Worm (Caenorhabditis elegans) whole organism, early embryonic: ENCODE data around the gene C27B7.6.

Source experiments
- B0310.2 ChIP-seq: sonication (generic microtip); optimal IDR thresholded peaks from 2 replicates; lab custom pipeline; 2016; ENCODE audit warnings: mild to moderate bottlenecking, missing genetic modification characterization, missing compliant biosample characterization
- F13C5.2 ChIP-seq: sonication (generic microtip); optimal IDR thresholded peaks from 2 replicates; lab custom pipeline; 2017; ENCODE audit warnings: mild to moderate bottlenecking, missing genetic modification characterization, inconsistent platforms, missing compliant biosample characterization
- aly-1 ChIP-seq: sonication (generic microtip); optimal IDR thresholded peaks from 2 replicates; lab custom pipeline; 2016; ENCODE audit warnings: missing genetic modification characterization, missing compliant biosample characterization
- ama-1 ChIP-seq: fragments of 150-350 bp; optimal IDR thresholded peaks from 2 replicates; lab custom pipeline; 2014
- ceh-13 ChIP-seq: fragments of 200-800 bp; sonication (Bioruptor generic); optimal IDR thresholded peaks from 2 replicates; lab custom pipeline; 2018; ENCODE audit warnings: mild to moderate bottlenecking, missing genetic modification characterization, missing compliant biosample characterization
- ceh-36 ChIP-seq: sonication (generic microtip); optimal IDR thresholded peaks from 2 replicates; lab custom pipeline; 2016; ENCODE audit warnings: missing genetic modification characterization, inconsistent platforms, missing compliant biosample characterization
- ets-7 ChIP-seq: sonication (generic microtip); optimal IDR thresholded peaks from 2 replicates; lab custom pipeline; 2016; ENCODE audit warnings: missing genotype, missing genetic modification characterization, missing compliant biosample characterization
- flt-1 ChIP-seq: fragments of 200-800 bp; sonication (Bioruptor generic); IDR thresholded peaks from 2 replicates; pipeline ENCODE4 v1.3.6; 2022; ENCODE audit warnings: missing genetic modification characterization, missing compliant biosample characterization
- hmbx-1 ChIP-seq: sonication (generic microtip); optimal IDR thresholded peaks from 2 replicates; lab custom pipeline; 2016; ENCODE audit warnings: mild to moderate bottlenecking, missing genetic modification characterization, missing compliant biosample characterization
- hmg-4 ChIP-seq: fragments of 200-800 bp; sonication (Bioruptor generic); optimal IDR thresholded peaks from 2 replicates; lab custom pipeline; 2018; ENCODE audit warnings: mild to moderate bottlenecking, missing genetic modification characterization, missing compliant biosample characterization
- hnd-1 ChIP-seq: sonication (generic microtip); optimal IDR thresholded peaks from 2 replicates; lab custom pipeline; 2016; ENCODE audit warnings: missing genetic modification characterization, missing compliant biosample characterization
- pes-1 ChIP-seq: fragments of 200-800 bp; sonication (Bioruptor generic); IDR thresholded peaks from 2 replicates; pipeline ENCODE4 v1.3.6; 2022; ENCODE audit warnings: missing genetic modification reagents, missing genetic modification characterization, missing compliant biosample characterization
- scrt-1 ChIP-seq: fragments of 200-800 bp; sonication (Bioruptor generic); IDR thresholded peaks from 2 replicates; pipeline ENCODE4 v1.3.6; 2022; ENCODE audit warnings: missing genetic modification characterization, missing compliant biosample characterization
- sea-1 ChIP-seq: fragments of 200-800 bp; sonication (Bioruptor generic); conservative IDR thresholded peaks from 2 replicates; pipeline ENCODE4 v1.3.6; 2022; ENCODE audit warnings: missing genetic modification characterization, missing compliant biosample characterization
- tbx-11 ChIP-seq: fragments of 200-800 bp; sonication (Bioruptor generic); IDR thresholded peaks from 2 replicates; pipeline ENCODE4 v1.3.6; 2022; ENCODE audit warnings: missing genetic modification characterization, missing compliant biosample characterization
- tbx-37 ChIP-seq: fragments of 200-800 bp; sonication (Bioruptor generic); conservative IDR thresholded peaks from 2 replicates; pipeline ENCODE4 v1.3.6; 2022; ENCODE audit warnings: missing genetic modification reagents, missing genetic modification characterization, missing compliant biosample characterization
- tra-4 ChIP-seq: sonication (generic microtip); optimal IDR thresholded peaks from 2 replicates; lab custom pipeline; 2017; ENCODE audit warnings: missing genetic modification characterization, missing compliant biosample characterization

C27B7.6 gene

DNA sequence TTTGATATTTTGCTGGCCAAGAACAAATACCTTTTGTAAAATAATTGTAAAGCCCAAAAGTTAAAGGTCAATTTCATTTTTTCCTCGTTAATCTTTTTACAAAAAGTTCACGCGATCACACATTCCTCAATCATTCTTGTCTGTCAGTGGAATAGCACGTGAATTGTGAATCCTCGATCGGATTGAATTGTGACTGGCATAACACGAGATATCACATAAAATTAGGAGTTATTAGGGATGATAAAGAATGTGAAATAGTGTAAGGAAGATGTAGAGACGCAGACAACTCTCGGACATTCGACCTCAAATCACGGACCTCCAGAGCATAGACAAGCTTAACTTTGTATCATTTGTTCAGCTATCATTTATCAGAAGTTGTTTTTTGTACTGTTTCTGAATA, at the start of gene C27B7.6:
C27B7.6 (minus strand) TSS at position 182 of the 400 bp plus-strand sequence.
- TF ChIP-seq tbx-37 (GFP tag; lab: Robert Waterston, UW) (no peak), F13C5.2 (tag; lab: Kevin White, UChicago) (no peak), pes-1 (GFP tag; lab: Robert Waterston, UW) (no peak), tra-4 (tag; lab: Kevin White, UChicago) (no peak), hnd-1 (tag; lab: Kevin White, UChicago) (no peak), ets-7 (tag; lab: Kevin White, UChicago) (no peak), hmg-4 (GFP tag; lab: Kevin White, UChicago) (no peak), tbx-11 (no peak), flt-1 (GFP tag; lab: Robert Waterston, UW) (no peak), hmbx-1 (tag; lab: Kevin White, UChicago) (no peak)

DNA sequence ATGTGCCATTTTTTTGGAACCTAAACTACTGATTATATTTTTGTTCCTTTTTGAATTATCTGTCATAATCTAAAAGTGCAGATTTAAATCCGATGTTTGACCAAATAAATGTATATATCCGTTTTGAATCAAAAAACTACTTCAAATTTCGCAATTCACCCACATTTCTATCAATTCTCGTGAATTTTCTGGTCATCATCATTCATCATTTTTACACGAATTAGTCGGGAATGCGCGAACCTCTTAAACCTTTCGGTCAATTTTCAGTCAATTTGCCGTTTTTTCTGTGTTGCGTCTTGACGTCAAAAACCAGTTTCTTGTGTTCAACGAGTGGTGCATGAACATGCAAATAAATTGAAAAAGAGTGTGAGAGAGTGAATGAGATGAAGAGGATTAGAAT, 48.0 kb upstream of the C27B7.6 start:
- TF ChIP-seq F13C5.2 (tag; lab: Kevin White, UChicago) (no peak), tbx-37 (GFP tag; lab: Robert Waterston, UW) (no peak), ceh-36 (no peak), ama-1 (lab: Kevin White, UChicago) (no peak), flt-1 (GFP tag; lab: Robert Waterston, UW) (no peak), tbx-11 (no peak), hmg-4 (GFP tag; lab: Kevin White, UChicago) (no peak), sea-1 (GFP tag; lab: Robert Waterston, UW) (no peak), pes-1 (GFP tag; lab: Robert Waterston, UW) (no peak), tra-4 (tag; lab: Kevin White, UChicago) (no peak), hnd-1 (tag; lab: Kevin White, UChicago) (no peak), aly-1 (tag; lab: Kevin White, UChicago) (no peak), scrt-1 (GFP tag; lab: Robert Waterston, UW) (no peak), ceh-13 (GFP tag; lab: Kevin White, UChicago) (no peak), ets-7 (tag; lab: Kevin White, UChicago) (no peak), hmbx-1 (tag; lab: Kevin White, UChicago) (no peak), B0310.2 (no peak)

DNA sequence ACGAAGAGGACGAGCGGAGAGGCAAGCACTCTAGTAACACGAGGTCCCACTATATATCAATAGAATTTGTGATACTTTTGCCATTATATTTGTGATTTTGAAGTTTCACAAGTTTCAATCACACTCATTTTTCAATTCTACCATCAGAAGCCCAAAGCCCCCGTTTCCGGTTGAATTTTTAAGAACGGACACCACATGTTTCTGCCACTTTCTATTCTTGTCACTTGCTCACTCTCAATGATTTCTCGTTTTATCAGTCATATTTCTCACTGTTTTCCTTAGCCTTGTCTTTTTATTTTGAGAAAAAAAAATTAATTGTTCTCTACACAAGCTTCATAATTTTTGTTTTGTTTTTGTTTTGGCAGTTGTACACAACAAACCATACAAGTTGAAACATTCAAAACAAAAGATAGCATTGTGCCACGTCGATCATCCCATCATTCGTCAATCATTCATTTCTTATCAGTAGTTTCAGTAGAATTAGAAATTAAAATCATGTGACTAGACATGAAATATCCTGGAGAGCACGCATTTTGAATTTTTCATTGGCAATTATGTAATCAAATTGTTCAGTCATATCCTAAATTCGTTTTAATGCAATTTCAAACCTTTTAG, 45.9 kb upstream of the C27B7.6 start:
- TF ChIP-seq ets-7 (tag; lab: Kevin White, UChicago) (no peak), scrt-1 (GFP tag; lab: Robert Waterston, UW) (no peak), aly-1 (tag; lab: Kevin White, UChicago) (no peak)

DNA sequence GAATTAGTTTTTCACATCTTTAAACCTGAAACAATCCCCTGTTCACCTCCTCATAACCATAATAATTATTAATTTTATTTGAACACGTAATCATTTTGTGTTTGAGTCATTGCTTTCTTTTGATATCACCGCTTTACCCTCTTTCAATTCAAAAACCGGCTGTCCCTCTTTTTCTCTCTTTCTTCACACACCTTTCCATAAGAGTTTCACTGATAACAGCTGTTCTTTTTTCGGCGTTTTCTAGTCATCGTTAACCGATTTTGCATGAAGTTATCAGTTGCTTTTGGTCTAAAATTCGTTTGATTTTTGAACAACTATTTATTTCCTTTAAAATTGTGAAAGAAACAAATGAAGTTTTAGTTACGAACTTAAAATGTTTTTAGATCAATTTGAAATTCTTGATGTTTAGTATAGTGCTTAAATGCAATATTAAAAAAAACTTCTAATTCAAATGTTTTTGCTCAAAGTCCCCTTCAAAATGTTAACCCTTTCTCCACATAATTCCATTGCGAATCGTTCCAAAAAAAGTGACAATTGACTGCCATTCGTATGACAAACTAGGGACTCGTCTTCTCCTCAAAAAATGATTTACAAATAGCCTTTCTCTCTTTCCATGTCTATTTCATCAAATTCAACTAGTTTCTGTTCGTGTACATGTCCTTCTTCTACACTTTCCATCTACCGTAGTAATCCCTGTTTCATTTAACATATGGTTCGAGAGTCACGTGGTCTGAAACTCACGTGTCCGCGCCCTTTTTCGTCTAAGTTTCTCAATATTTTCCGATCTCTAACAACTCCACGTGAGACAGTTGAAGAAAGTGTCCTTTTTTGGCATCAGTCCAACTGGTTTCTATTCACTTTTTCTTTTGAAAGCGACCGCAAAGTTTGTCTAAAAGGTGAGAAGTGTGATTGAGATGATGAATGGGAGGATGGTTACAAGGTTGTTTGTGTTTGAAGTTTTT, 43.2 kb upstream of the C27B7.6 start:
- TF ChIP-seq pes-1 (GFP tag; lab: Robert Waterston, UW) (no peak), tbx-37 (GFP tag; lab: Robert Waterston, UW) (no peak), flt-1 (GFP tag; lab: Robert Waterston, UW) (no peak), ceh-13 (GFP tag; lab: Kevin White, UChicago) (no peak), hnd-1 (tag; lab: Kevin White, UChicago) (no peak), scrt-1 (GFP tag; lab: Robert Waterston, UW) (no peak), ceh-36 (no peak)

DNA sequence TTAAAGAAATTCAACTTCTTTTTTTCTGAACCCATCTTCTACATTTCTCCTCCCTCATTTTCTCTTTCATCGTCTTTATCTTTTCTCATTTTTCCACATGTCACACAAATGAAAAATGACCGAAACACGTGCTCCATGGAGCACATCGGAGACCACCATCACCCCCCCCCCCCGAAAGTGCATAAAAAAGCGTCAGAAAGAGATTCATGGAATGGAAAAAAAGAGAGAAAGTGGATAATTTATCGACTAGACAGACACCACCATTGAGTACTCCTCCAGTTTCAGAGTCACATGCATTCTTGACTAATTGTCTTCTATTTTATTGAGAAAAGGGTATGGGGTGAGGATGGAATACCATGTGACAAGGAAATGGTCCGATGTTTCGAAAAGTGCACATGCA, 41.0 kb upstream of the C27B7.6 start:
- TF ChIP-seq sea-1 (GFP tag; lab: Robert Waterston, UW) (no peak), B0310.2 (no peak), scrt-1 (GFP tag; lab: Robert Waterston, UW) (no peak), tbx-11 (no peak), ceh-13 (GFP tag; lab: Kevin White, UChicago) (no peak), ama-1 (lab: Kevin White, UChicago) (no peak)

DNA sequence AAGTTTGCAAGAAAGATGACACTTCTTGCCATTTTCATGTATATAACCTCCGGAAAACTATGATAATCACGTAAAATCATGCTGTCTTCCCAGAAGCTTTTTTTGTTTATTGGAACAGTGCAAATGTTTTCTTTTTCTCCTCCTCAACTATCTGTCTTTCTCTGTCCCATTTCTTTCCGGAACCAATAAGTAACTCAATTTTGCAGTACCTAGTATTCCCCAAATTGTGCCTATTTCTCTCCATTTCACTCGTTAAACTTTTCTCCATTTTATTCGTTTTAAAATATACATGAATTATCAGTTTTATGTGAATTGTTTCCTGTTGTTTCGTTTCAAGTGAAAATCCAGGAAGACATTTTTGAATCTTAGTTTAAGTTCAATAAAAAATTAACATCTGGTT, 37.3 kb upstream of the C27B7.6 start:
- TF ChIP-seq tbx-37 (GFP tag; lab: Robert Waterston, UW) (no peak), ama-1 (lab: Kevin White, UChicago) (no peak), hmg-4 (GFP tag; lab: Kevin White, UChicago) (no peak), tra-4 (tag; lab: Kevin White, UChicago) (no peak), ceh-13 (GFP tag; lab: Kevin White, UChicago) (no peak), pes-1 (GFP tag; lab: Robert Waterston, UW) (no peak), tbx-11 (no peak), scrt-1 (GFP tag; lab: Robert Waterston, UW) (no peak), F13C5.2 (tag; lab: Kevin White, UChicago) (no peak), aly-1 (tag; lab: Kevin White, UChicago) (no peak), hmbx-1 (tag; lab: Kevin White, UChicago) (no peak), ceh-36 (no peak), sea-1 (GFP tag; lab: Robert Waterston, UW) (no peak), hnd-1 (tag; lab: Kevin White, UChicago) (no peak), flt-1 (GFP tag; lab: Robert Waterston, UW) (no peak), ets-7 (tag; lab: Kevin White, UChicago) (no peak), B0310.2 (no peak)

DNA sequence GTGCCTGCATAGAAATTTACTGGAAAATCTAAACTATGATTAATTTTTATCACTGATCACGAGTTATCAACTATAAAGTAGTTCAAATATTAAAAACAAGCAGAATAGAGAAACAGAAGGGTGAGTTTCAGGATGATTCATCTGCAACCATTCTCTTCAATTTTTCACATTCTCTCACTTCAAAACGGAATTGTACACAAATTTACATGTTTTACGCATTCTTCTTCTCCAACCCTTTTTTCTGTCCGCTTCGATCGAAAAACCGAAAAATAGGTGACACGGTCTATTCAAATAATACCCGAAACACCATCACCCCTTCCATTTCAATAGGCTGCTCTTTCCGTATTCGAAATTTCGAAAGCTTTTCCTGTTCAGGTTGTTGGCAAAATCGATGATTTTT, 27.4 kb upstream of the C27B7.6 start, which contains the start of gene D1046.4:
D1046.4 (plus strand) TSS at position 301 of the 400 bp plus-strand sequence.
- TF ChIP-seq scrt-1 (GFP tag; lab: Robert Waterston, UW) (no peak), hmg-4 (GFP tag; lab: Kevin White, UChicago) (no peak), sea-1 (GFP tag; lab: Robert Waterston, UW) (no peak), flt-1 (GFP tag; lab: Robert Waterston, UW) (no peak), ama-1 (lab: Kevin White, UChicago) (no peak), ets-7 (tag; lab: Kevin White, UChicago) (no peak), tbx-37 (GFP tag; lab: Robert Waterston, UW) (no peak), hmbx-1 (tag; lab: Kevin White, UChicago) (no peak)
